Worm (Caenorhabditis elegans) whole organism, early embryonic: ENCODE measurements around the gene Y49F6B.12.
"Not testable (repeated sequence)": the region's sequence is repeated elsewhere in the genome, so short reads cannot be mapped to it uniquely, and the experiment has no call there.

Experiments used
- B0310.2 ChIP-seq: sonication (generic microtip); optimal IDR thresholded peaks from 2 replicates; lab custom pipeline; 2016; ENCODE audit warnings: mild to moderate bottlenecking, missing genetic modification characterization, missing compliant biosample characterization
- F13C5.2 ChIP-seq: sonication (generic microtip); optimal IDR thresholded peaks from 2 replicates; lab custom pipeline; 2017; ENCODE audit warnings: mild to moderate bottlenecking, missing genetic modification characterization, inconsistent platforms, missing compliant biosample characterization
- aly-1 ChIP-seq: sonication (generic microtip); optimal IDR thresholded peaks from 2 replicates; lab custom pipeline; 2016; ENCODE audit warnings: missing genetic modification characterization, missing compliant biosample characterization
- ama-1 ChIP-seq: fragments of 150-350 bp; optimal IDR thresholded peaks from 2 replicates; lab custom pipeline; 2014
- ceh-13 ChIP-seq: fragments of 200-800 bp; sonication (Bioruptor generic); optimal IDR thresholded peaks from 2 replicates; lab custom pipeline; 2018; ENCODE audit warnings: mild to moderate bottlenecking, missing genetic modification characterization, missing compliant biosample characterization
- ceh-36 ChIP-seq: sonication (generic microtip); optimal IDR thresholded peaks from 2 replicates; lab custom pipeline; 2016; ENCODE audit warnings: missing genetic modification characterization, inconsistent platforms, missing compliant biosample characterization
- ets-7 ChIP-seq: sonication (generic microtip); optimal IDR thresholded peaks from 2 replicates; lab custom pipeline; 2016; ENCODE audit warnings: missing genotype, missing genetic modification characterization, missing compliant biosample characterization
- flt-1 ChIP-seq: fragments of 200-800 bp; sonication (Bioruptor generic); IDR thresholded peaks from 2 replicates; pipeline ENCODE4 v1.3.6; 2022; ENCODE audit warnings: missing genetic modification characterization, missing compliant biosample characterization
- hmbx-1 ChIP-seq: sonication (generic microtip); optimal IDR thresholded peaks from 2 replicates; lab custom pipeline; 2016; ENCODE audit warnings: mild to moderate bottlenecking, missing genetic modification characterization, missing compliant biosample characterization
- hmg-4 ChIP-seq: fragments of 200-800 bp; sonication (Bioruptor generic); optimal IDR thresholded peaks from 2 replicates; lab custom pipeline; 2018; ENCODE audit warnings: mild to moderate bottlenecking, missing genetic modification characterization, missing compliant biosample characterization
- hnd-1 ChIP-seq: sonication (generic microtip); optimal IDR thresholded peaks from 2 replicates; lab custom pipeline; 2016; ENCODE audit warnings: missing genetic modification characterization, missing compliant biosample characterization
- pes-1 ChIP-seq: fragments of 200-800 bp; sonication (Bioruptor generic); IDR thresholded peaks from 2 replicates; pipeline ENCODE4 v1.3.6; 2022; ENCODE audit warnings: missing genetic modification reagents, missing genetic modification characterization, missing compliant biosample characterization
- scrt-1 ChIP-seq: fragments of 200-800 bp; sonication (Bioruptor generic); IDR thresholded peaks from 2 replicates; pipeline ENCODE4 v1.3.6; 2022; ENCODE audit warnings: missing genetic modification characterization, missing compliant biosample characterization
- sea-1 ChIP-seq: fragments of 200-800 bp; sonication (Bioruptor generic); conservative IDR thresholded peaks from 2 replicates; pipeline ENCODE4 v1.3.6; 2022; ENCODE audit warnings: missing genetic modification characterization, missing compliant biosample characterization
- tbx-11 ChIP-seq: fragments of 200-800 bp; sonication (Bioruptor generic); IDR thresholded peaks from 2 replicates; pipeline ENCODE4 v1.3.6; 2022; ENCODE audit warnings: missing genetic modification characterization, missing compliant biosample characterization
- tbx-37 ChIP-seq: fragments of 200-800 bp; sonication (Bioruptor generic); conservative IDR thresholded peaks from 2 replicates; pipeline ENCODE4 v1.3.6; 2022; ENCODE audit warnings: missing genetic modification reagents, missing genetic modification characterization, missing compliant biosample characterization
- tra-4 ChIP-seq: sonication (generic microtip); optimal IDR thresholded peaks from 2 replicates; lab custom pipeline; 2017; ENCODE audit warnings: missing genetic modification characterization, missing compliant biosample characterization

Y49F6B.12 gene

DNA sequence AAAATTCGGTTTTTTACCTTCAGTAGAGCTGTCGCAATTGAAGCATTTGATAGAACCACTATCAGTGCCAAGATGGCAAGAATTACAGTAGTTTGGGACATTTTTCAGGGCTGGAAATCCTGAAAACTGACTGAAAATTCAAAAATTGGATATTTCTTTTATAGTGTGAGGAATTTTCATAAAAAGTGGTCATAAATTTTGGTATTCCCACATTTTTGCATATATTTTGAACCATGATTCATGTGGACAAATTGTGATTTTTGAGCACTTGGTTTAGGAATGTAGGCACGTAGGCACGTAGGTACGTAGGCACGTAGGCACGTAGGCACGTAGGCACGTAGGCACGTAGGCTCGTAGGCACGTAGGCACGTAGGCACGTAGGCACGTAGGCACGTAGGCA is 40.0 kb upstream of the Y49F6B.12 start, which contains the start of gene Y49F6B.19:
TSS of gene Y49F6B.19 (minus strand) at position 101 of the 400 bp plus-strand sequence.
- no peak for TF ChIP-seq tbx-11 (GFP tag; lab: Robert Waterston, UW)
- TF ChIP-seq aly-1 (tag; lab: Kevin White, UChicago) = no peak
- TF ChIP-seq hmg-4 (GFP tag; lab: Kevin White, UChicago) = no peak
- TF ChIP-seq tbx-37 (GFP tag; lab: Robert Waterston, UW) = no peak
- TF ChIP-seq sea-1 (GFP tag; lab: Robert Waterston, UW) = no peak
- no peak for TF ChIP-seq flt-1
- TF ChIP-seq F13C5.2 (tag; lab: Kevin White, UChicago) = no peak
- no peak for TF ChIP-seq pes-1
- no peak for TF ChIP-seq hnd-1

- TF ChIP-seq scrt-1 (GFP tag; lab: Robert Waterston, UW) = no peak
These were observed 32.5 kb upstream of the Y49F6B.12 start, which contains the start of gene cyh-1 for ce11 chrII:3504717-3505116. TSS of gene cyh-1 (plus strand) at chrII:3505017.

DNA sequence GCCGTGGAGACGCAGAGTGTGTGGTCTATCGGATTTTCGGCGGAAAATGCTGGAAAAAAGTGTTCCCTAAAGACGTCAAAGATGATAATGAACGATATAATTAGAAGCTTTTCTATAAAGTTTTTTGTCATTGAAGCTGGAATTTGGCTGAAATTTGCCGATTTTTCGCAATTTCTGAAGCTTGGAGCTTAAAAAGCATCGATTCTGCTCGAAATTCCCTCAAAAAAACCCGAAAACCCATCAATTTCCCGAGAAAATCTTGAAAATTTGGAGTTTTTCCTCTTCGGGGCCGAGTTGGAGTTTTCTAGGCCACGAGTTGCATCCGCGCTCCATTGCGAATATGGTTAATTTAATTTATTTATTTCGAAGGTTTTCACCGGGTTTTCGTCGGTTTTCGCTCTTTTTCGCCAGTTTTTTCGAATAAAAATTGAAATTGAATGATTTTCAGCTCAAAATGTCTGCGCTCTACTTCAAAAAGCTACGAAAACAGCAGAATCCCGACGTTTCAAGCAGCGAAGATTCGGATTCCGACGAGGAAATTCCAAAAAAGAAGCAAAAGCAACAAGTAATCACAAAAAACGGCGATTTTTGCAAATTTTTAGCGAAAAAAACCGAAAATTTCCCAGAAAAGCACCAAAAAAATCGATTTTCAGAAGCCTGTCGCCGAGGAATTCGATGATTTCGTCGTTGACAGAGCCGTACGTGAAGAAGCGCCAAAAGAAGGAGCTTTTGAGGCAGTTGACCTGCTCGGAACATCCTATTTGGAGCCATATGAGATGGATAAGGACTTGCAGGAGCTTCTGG is 30.5 kb upstream of the Y49F6B.12 start, which contains the start of the genes col-71 and Y49F6B.2:
TSS of gene col-71 (minus strand) at position 51 of the 804 bp plus-strand sequence.
TSS of gene Y49F6B.2 (plus strand) at position 449 of the 804 bp plus-strand sequence.
- no peak for TF ChIP-seq flt-1
- no peak for TF ChIP-seq hnd-1
- TF ChIP-seq hmbx-1 (tag; lab: Kevin White, UChicago) = peak; percentile 17
- no peak for TF ChIP-seq ama-1 (lab: Kevin White, UChicago)
- no peak for TF ChIP-seq aly-1 (tag; lab: Kevin White, UChicago)
- no peak for TF ChIP-seq B0310.2 (tag; lab: Kevin White, UChicago)
- TF ChIP-seq hmg-4 (GFP tag; lab: Kevin White, UChicago) = peak; percentile 36
- TF ChIP-seq tbx-11 (GFP tag; lab: Robert Waterston, UW) = no peak; the same call in 1 of the 2 replicates
- no peak for TF ChIP-seq ceh-36 (tag; lab: Kevin White, UChicago)
- TF ChIP-seq sea-1 (GFP tag; lab: Robert Waterston, UW) = 0 out of 2 replicates have a peak, but pooled peaks have one; percentile 55
- peak; percentile 59 for TF ChIP-seq F13C5.2 (tag; lab: Kevin White, UChicago)
- no peak for TF ChIP-seq ceh-13 (GFP tag; lab: Kevin White, UChicago)
- 0 out of 2 replicates have a peak, but pooled peaks have one; percentile 42 for TF ChIP-seq scrt-1 (GFP tag; lab: Robert Waterston, UW)
- no peak for TF ChIP-seq tra-4 (tag; lab: Kevin White, UChicago)
- TF ChIP-seq pes-1 = peak; percentile 79
- peak; percentile 10 for TF ChIP-seq ets-7 (tag; lab: Kevin White, UChicago)
- peak; percentile 61 for TF ChIP-seq tbx-37 (GFP tag; lab: Robert Waterston, UW)

DNA sequence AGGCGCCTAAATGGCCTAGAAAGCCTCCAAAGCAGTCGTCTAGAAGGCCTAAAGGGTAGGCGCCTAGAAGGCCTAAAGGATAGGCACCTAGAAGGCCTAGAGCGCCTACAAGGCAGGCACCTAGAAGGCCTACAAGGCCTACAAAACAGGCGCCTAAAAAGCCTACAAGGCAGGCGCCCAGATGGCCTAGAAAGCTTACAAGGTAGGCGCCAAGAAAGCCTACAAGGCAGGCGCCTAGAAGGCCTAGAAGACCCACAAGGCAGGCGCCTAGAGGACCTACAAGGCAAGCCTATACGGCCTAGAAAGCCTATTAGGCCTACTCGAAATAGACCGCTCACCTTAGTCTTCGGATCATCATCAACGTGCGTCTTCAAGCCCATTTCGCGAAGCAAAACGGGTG is 29.8 kb upstream of the Y49F6B.12 start:
- TF ChIP-seq pes-1 (peak; percentile 40; the same call in 1 of the 2 replicates), B0310.2 (tag; lab: Kevin White, UChicago) (no peak)

ce11 chrII:3500373-3500772 is 28.2 kb upstream of the Y49F6B.12 start:
- TF ChIP-seq ceh-13 (GFP tag; lab: Kevin White, UChicago) (no peak), tbx-37 (GFP tag; lab: Robert Waterston, UW) (no peak), tra-4 (tag; lab: Kevin White, UChicago) (no peak), B0310.2 (tag; lab: Kevin White, UChicago) (no peak), ama-1 (lab: Kevin White, UChicago) (no peak), aly-1 (tag; lab: Kevin White, UChicago) (no peak), pes-1 (no peak), hnd-1 (no peak), sea-1 (GFP tag; lab: Robert Waterston, UW) (no peak), scrt-1 (GFP tag; lab: Robert Waterston, UW) (no peak), flt-1 (no peak), hmbx-1 (tag; lab: Kevin White, UChicago) (no peak), ets-7 (tag; lab: Kevin White, UChicago) (no peak), tbx-11 (GFP tag; lab: Robert Waterston, UW) (no peak)

DNA sequence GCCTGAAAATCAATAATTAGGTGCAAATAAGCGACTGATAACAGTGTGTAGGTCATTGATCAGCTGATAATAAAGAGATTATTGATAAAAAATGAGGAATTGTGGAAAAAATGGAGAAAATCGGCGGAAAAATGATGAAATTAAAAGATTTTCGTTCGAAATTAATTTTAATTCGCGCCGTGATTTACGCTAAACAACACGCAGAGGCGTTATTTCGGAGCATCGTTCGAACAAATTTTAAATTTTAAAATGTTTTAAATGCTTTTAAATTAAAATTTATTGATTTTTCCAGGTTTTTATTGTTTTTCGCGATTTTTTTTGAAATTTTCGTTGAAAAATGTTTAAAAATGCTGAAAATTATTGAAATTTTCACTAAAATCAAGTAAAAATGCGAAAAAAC is 27.2 kb upstream of the Y49F6B.12 start, which contains the start of gene Y49F6B.9:
TSS of gene Y49F6B.9 (minus strand) at position 2 of the 400 bp plus-strand sequence.
- no peak for TF ChIP-seq pes-1
- TF ChIP-seq aly-1 (tag; lab: Kevin White, UChicago) = no peak
- no peak for TF ChIP-seq hmbx-1 (tag; lab: Kevin White, UChicago)
- no peak for TF ChIP-seq flt-1
- TF ChIP-seq ceh-13 (GFP tag; lab: Kevin White, UChicago) = no peak
- no peak for TF ChIP-seq hnd-1
- TF ChIP-seq tra-4 (tag; lab: Kevin White, UChicago) = no peak
- no peak for TF ChIP-seq scrt-1 (GFP tag; lab: Robert Waterston, UW)
- no peak for TF ChIP-seq sea-1 (GFP tag; lab: Robert Waterston, UW)
- TF ChIP-seq B0310.2 (tag; lab: Kevin White, UChicago) = no peak
- no peak for TF ChIP-seq tbx-11 (GFP tag; lab: Robert Waterston, UW)
- TF ChIP-seq ama-1 (lab: Kevin White, UChicago) = no peak

- not testable (repeated sequence) for TF ChIP-seq tbx-37 (GFP tag; lab: Robert Waterston, UW); ceh-36 (tag; lab: Kevin White, UChicago); F13C5.2 (tag; lab: Kevin White, UChicago)
These were observed 18.6 kb upstream of the Y49F6B.12 start, which contains the start of gene fbxb-112 for ce11 chrII:3490797-3491196. TSS of gene fbxb-112 (plus strand) at chrII:3491097.
